Fruit fly (Drosophila melanogaster) whole organism, wandering third instar larva: ENCODE results near the gene CG42376.

Source experiments
- Dfd ChIP-seq: fragments of >200 bp; optimal IDR thresholded peaks from 2 replicates; lab custom pipeline; 2017; ENCODE audit warnings: missing biosample characterization, missing genetic modification characterization
- Hr83 ChIP-seq: fragments of 200-300 bp; sonication (Bioruptor generic); optimal IDR thresholded peaks from 2 replicates; lab custom pipeline; 2016; ENCODE audit warnings: missing biosample characterization, mild to moderate bottlenecking, missing genetic modification characterization, moderate library complexity; ENCODE audit not compliant: poor library complexity, severe bottlenecking
- Jra ChIP-seq: sonication (Bioruptor generic); optimal IDR thresholded peaks from 2 replicates; lab custom pipeline; 2016; ENCODE audit warnings: missing biosample characterization, missing genetic modification characterization
- br ChIP-seq: fragments of 200-800 bp; sonication (Bioruptor generic); optimal IDR thresholded peaks from 2 replicates; lab custom pipeline; 2016; ENCODE audit warnings: missing biosample characterization, missing genetic modification characterization
- brk ChIP-seq: fragments of 200-800 bp; sonication (Bioruptor generic); optimal IDR thresholded peaks from 2 replicates; lab custom pipeline; 2016; ENCODE audit warnings: missing biosample characterization, mild to moderate bottlenecking, missing genetic modification characterization
- jim ChIP-seq: fragments of 175-275, 200-325 bp; sonication (Bioruptor generic); optimal IDR thresholded peaks from 2 replicates; lab custom pipeline; 2016; ENCODE audit warnings: missing biosample characterization, mild to moderate bottlenecking, missing genetic modification characterization

CG42376 gene

dm6 chrX:294839-295238 is 40.2 kb downstream of the CG42376 start, which contains the start of gene CG13375:
CG13375 (minus strand) TSS chrX:294962.
- TF ChIP-seq Jra (GFP tag; lab: Kevin White, UChicago) (no peak), Dfd (GFP tag; lab: Kevin White, UChicago) (no peak), brk (no peak), Hr83 (no peak), br (GFP tag; lab: Kevin White, UChicago) (no peak), jim (GFP tag; lab: Kevin White, UChicago) (no peak)
- TF ChIP-seq, all 38 proteins: peak for 0
